Fruit fly (Drosophila melanogaster) whole organism: ENCODE data around the gene sunn.

ENCODE experiments used
- CG8478 ChIP-seq: fragments of >200 bp; optimal IDR thresholded peaks from 2 replicates; lab custom pipeline; 2018; ENCODE audit warnings: inconsistent platforms
- Dll ChIP-seq: fragments of >200 bp; optimal IDR thresholded peaks from 2 replicates; lab custom pipeline; 2017
- EcR ChIP-seq, 2 experiments: fragments of >200 bp; optimal IDR thresholded peaks; 2 replicates each; lab custom pipeline; 2017; ENCODE audit warnings: missing biosample characterization in 2 of 2, missing genetic modification characterization in 2 of 2, missing genetic modification reagents in 2 of 2
- pan ChIP-seq: fragments of >200 bp; optimal IDR thresholded peaks from 2 replicates; lab custom pipeline; 2017
- psq ChIP-seq: fragments of >200 bp; optimal IDR thresholded peaks from 2 replicates; lab custom pipeline; 2017
- usp ChIP-seq: fragments of >200 bp; optimal IDR thresholded peaks from 2 replicates; lab custom pipeline; 2017; ENCODE audit warnings: missing biosample characterization, missing genetic modification characterization, mixed read lengths

sunn gene

DNA sequence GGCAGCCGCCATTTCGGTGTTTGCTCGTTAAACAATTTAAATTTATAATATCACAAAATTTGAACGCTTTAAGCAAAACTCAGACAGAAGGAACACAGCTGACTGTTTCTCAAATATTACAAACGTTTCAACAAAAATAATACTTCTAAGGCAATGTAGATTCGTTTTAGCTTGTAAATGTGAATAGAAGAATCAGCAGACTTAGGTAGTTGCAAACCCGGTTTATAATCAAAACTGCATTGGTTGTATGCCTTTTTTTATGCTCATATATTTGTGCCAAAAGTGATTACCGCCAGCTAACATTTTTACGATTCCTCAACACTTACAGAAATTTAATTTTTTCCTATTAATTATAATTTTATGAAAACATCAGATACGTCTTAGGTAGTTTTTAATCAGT, 46.3 kb downstream of the sunn start, which contains the start of gene Tim13:
Gene Tim13 (minus strand): TSS at position 101 of the 400 bp plus-strand sequence.
- no peak for TF ChIP-seq Dll

DNA sequence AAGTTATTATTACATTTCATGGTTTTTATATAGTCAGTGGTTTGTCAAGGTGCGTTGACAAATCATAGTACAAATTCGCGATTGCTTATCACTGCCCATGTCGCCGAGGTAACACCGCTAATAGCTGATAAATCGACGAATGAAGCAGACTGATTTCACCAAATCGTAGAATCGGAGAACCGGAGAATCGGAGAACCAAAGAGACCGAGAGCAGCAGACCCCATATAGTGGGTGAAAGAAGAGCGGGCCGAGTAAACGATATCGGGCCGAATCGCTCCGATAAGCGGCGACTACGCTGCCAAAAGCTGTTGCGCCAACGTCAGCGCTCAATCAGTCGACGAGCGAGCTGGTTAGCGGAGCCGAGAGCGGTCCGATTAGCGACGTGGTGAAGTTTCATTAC, 48.6 kb downstream of the sunn start, which contains the start of gene CG14131:
Gene CG14131 (plus strand): TSS at position 343 of the 400 bp plus-strand sequence.
- TF ChIP-seq CG8478 (lab: Kevin White, UChicago) (no peak), EcR (GFP tag; optimal IDR thresholded peaks at IDR 0.05; lab: Kevin White, UChicago) (no peak), Dll (no peak), psq (lab: Kevin White, UChicago) (no peak), usp (GFP tag; lab: Kevin White, UChicago) (no peak), pan (lab: Kevin White, UChicago) (no peak)

DNA sequence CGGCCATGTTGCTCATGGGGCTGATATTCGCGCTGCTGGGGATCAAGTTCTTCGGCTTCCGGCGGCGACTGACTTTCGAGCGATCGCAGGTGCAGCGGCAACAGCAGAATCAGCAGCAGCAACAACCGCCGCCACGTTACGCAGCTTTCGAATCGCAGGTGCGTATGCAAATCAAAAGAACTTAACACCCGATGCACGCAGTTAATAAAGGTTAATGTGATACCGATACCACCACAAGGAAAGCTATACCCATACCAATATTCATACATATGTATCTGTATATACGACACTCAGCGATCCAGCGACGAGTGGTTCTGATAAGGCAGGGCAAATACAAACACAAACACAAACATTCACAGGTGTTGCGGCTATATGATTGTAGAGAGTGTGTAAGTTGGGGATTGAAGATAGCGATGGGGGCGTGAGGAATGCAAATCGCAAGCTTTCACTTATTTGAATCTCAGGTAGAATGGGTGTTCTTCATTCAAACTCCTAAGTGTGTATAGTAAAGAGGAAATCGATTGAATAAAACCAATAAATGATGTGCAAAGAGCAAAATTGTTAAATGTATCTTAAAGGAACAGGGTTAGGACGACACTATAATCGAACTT, 49.3 kb downstream of the sunn start:
- TF ChIP-seq Dll (no peak), usp (GFP tag; lab: Kevin White, UChicago) (no peak), psq (lab: Kevin White, UChicago) (no peak), CG8478 (lab: Kevin White, UChicago) (no peak)
